Worm (Caenorhabditis elegans): ENCODE measurements around the gene asns-1.

asns-1 gene

DNA sequence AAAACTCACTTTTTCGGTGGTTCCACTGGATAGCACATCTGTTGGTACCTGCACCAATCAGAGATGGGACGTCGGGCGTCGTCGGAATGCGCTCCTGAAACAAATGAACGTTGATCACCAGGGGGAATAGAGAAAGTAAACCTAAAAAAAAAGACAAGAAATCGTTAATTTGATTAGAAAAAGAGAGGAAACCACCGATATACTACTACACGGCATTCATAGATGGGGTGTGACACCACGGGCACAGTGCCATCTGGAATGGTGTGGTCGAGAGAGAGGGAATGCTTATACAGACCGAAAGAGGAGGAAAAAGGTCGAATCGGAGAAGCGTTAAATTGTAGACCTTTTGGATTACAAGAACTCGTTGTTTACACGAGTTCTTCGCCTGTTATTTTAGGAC lies 42.1 kb downstream of the asns-1 start, which contains the start of gene C10B5.3:
C10B5.3 (minus strand) TSS at position 101 of the 400 bp plus-strand sequence.
- TF ChIP-seq B0310.2 (tag; optimal IDR thresholded peaks at IDR 0.05) (no peak), aly-1 (tag; optimal IDR thresholded peaks at IDR 0.05) (no peak), tbx-11 (GFP tag; IDR thresholded peaks at IDR 0.05) (no peak), pes-1 (GFP tag; IDR thresholded peaks at IDR 0.05) (no peak), hnd-1 (tag; optimal IDR thresholded peaks at IDR 0.05) (no peak)

DNA sequence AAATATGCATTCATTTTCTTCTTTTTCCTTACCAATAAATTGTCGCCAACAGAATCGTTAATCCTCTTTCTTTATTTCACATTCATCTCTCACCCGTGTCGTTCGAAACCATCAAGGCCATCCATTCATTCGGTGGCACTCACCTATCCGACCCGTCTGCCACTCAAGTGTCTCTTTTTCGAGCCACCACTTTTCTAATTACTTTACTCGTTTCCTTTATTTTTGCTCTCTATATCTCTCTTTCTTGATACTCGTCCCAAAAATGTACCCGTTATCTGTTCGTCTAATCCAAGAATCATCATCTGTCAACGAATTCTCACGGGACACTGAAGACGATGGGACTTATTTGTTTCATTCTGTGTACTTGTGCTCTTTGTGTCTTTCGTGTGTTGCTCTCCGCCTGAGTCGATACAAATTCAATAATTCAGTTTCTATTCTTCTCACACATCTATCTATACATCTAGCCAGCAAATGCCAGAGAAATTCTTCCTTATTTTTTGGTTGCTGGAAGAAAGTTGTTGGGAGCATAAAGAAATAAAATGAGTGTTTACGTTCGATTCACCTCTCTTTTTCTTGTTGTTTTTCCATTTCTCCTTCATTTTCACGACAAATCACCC lies 46.8 kb downstream of the asns-1 start:
- TF ChIP-seq ceh-13 (GFP tag; optimal IDR thresholded peaks at IDR 0.05) (no peak), hmg-4 (GFP tag; optimal IDR thresholded peaks at IDR 0.05) (no peak), aly-1 (tag; optimal IDR thresholded peaks at IDR 0.05) (no peak)

DNA sequence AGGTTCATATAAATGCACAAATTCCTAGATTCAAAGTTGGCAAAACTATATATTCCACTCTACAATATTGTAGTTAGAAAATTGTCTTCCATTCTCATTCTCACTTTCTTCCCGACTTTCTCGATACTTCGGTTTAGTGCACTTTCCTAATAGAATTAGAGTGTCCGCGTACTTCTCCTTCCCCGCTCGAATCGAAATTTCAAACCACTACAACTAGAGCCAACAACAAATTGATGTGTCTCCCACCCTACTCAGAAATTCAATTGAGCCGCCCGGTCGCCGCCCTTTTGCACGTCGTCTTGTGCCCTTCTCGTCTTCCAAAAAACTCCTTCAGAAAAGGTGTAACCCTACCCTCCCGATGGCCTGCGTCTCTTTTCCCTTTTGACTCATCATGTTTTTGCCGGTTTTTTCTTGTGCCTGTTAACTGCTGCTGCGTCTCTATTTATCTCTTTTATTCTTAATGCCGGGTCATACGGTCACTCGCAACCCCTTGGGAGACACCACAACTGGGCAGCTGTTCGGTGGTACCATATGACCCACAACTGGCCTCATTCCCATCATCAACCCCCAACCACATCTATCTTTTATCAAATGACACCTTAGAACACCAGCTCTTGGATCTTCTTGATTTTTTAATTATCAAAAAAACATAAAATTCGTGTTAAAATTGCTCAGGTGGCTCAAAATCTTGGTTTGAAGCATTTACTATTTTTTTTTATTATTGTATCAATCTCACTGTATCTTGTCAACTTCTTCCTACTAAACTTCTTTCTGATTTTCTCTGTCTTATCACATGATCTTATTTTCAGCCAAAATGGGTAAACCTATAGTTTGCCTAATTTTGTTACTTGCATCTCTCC lies 48.4 kb downstream of the asns-1 start, which contains the start of gene tag-196:
tag-196 (plus strand) TSS at position 810 of the 860 bp plus-strand sequence.
- no peak for TF ChIP-seq tra-4 (tag; optimal IDR thresholded peaks at IDR 0.05)
- no peak for TF ChIP-seq hmbx-1 (tag; optimal IDR thresholded peaks at IDR 0.05)
- TF ChIP-seq hmg-4 (GFP tag; optimal IDR thresholded peaks at IDR 0.05) = no peak
- no peak for TF ChIP-seq ceh-13 (GFP tag; optimal IDR thresholded peaks at IDR 0.05)
- TF ChIP-seq tbx-37 (GFP tag; conservative IDR thresholded peaks at IDR 0.05) = no peak
- TF ChIP-seq sea-1 (GFP tag; conservative IDR thresholded peaks at IDR 0.05) = no peak
- no peak for TF ChIP-seq F13C5.2 (tag; optimal IDR thresholded peaks at IDR 0.05)
- no peak for TF ChIP-seq ama-1 (optimal IDR thresholded peaks at IDR 0.05)
- no peak for TF ChIP-seq flt-1 (GFP tag; IDR thresholded peaks at IDR 0.05)
- no peak for TF ChIP-seq ceh-36 (tag; optimal IDR thresholded peaks at IDR 0.05)
- TF ChIP-seq scrt-1 (GFP tag; IDR thresholded peaks at IDR 0.05) = no peak
- TF ChIP-seq hnd-1 (tag; optimal IDR thresholded peaks at IDR 0.05) = no peak
- TF ChIP-seq pes-1 (GFP tag; IDR thresholded peaks at IDR 0.05) = no peak
